Worm (Caenorhabditis elegans) whole organism, L4 larva: ENCODE measurements around the gene T19C3.5.

ENCODE experiments used
- ZK546.5 ChIP-seq, 2 experiments: sonication (generic microtip); optimal IDR thresholded peaks; 2 replicates each; lab custom pipeline; 2017; ENCODE audit warnings: missing biosample characterization in 2 of 2, missing genetic modification characterization in 2 of 2
- ama-1 ChIP-seq: fragments of 150-350 bp; optimal IDR thresholded peaks from 2 replicates; lab custom pipeline; 2014; ENCODE audit warnings: inconsistent platforms, mixed read lengths
- ceh-28 ChIP-seq: fragments of 150-350 bp; optimal IDR thresholded peaks from 2 replicates; lab custom pipeline; 2014; ENCODE audit warnings: missing biosample characterization, missing genetic modification reagents, missing genetic modification characterization
- gei-8 ChIP-seq: fragments of 200-800 bp; sonication (Bioruptor generic); optimal IDR thresholded peaks from 2 replicates; lab custom pipeline; 2018; ENCODE audit warnings: mild to moderate bottlenecking, missing genetic modification characterization, missing compliant biosample characterization
- hif-1 ChIP-seq, 2 experiments: sonication (generic microtip); optimal IDR thresholded peaks; 2 replicates each; lab custom pipeline; 2016 to 2017; ENCODE audit warnings: missing compliant biosample characterization in 2 of 2, missing genetic modification characterization in 2 of 2, missing genetic modification reagents in 2 of 2, missing genotype in 2 of 2, mild to moderate bottlenecking in 1 of 2
- mdl-1 ChIP-seq, 2 experiments: fragments of 150-350 bp in 1 of 2; sonication (generic microtip) in 1 of 2; optimal IDR thresholded peaks; 2 replicates each; lab custom pipeline; 2014 to 2017; ENCODE audit warnings: missing biosample characterization in 2 of 2, missing genetic modification characterization in 2 of 2
- pqm-1 ChIP-seq: sonication (generic microtip); optimal IDR thresholded peaks from 2 replicates; lab custom pipeline; 2017; ENCODE audit warnings: missing biosample characterization, missing genetic modification characterization
- snpc-1.2 ChIP-seq: fragments of 200-800 bp; sonication (Bioruptor generic); IDR thresholded peaks from 2 replicates; pipeline ENCODE4 v1.3.6; 2022; ENCODE audit warnings: missing genetic modification reagents, missing genetic modification characterization, missing compliant biosample characterization
- unc-39 ChIP-seq: sonication (generic microtip); optimal IDR thresholded peaks from 2 replicates; lab custom pipeline; 2017; ENCODE audit warnings: missing biosample characterization, missing genetic modification characterization
- unc-62 ChIP-seq, 3 experiments: fragments of 150-350 bp in 1 of 3; sonication (generic microtip); optimal IDR thresholded peaks in 2 of 3; peaks in 1 of 3; 1 replicate in 1 of 3; 2 replicates in 2 of 3; lab custom pipeline; 2014 to 2017; ENCODE audit warnings: missing biosample characterization in 3 of 3, missing genetic modification characterization in 3 of 3, missing genetic modification reagents in 3 of 3, missing genotype in 1 of 3
- ztf-11 ChIP-seq: fragments of 150-350 bp; optimal IDR thresholded peaks from 2 replicates; lab custom pipeline; 2014; ENCODE audit warnings: missing biosample characterization, missing genetic modification characterization

DNA sequence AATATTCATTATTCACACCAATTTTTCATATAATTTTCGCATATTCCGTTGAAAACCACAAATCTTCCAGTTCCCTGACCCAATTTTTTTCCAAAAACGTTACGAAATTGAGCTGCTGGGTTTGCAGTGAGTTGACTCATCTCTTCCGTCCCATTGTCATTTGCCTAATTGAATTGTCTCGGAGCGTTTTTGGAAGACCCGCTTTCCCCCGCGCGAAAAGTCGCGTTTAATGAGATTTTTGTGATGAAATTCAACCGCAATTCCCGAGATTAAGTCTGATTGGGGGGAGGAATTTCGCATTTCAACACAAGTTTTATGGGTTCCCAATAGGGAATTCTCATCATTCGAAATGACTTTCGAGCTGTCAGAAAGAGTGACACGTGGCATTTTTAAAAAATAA, 15.8 kb downstream of the T19C3.5 start:
- TF ChIP-seq ztf-11 (tag; lab: Kevin White, UChicago) (no peak), ceh-28 (tag; lab: Kevin White, UChicago) (no peak), pqm-1 (tag; lab: Kevin White, UChicago) (no peak), unc-62 (GFP tag; optimal IDR thresholded peaks at IDR 0.05 in 1 of 2; lab: Kevin White, UChicago) (no peak), unc-62 (tag; optimal IDR thresholded peaks at IDR 0.05; lab: Kevin White, UChicago) (no peak), snpc-1.2 (GFP tag; lab: Robert Waterston, UW) (no peak), gei-8 (no peak), unc-39 (no peak), hif-1 (tag; optimal IDR thresholded peaks at IDR 0.05; lab: Kevin White, UChicago) (no peak), ama-1 (lab: Kevin White, UChicago) (no peak), mdl-1 (tag; optimal IDR thresholded peaks at IDR 0.05; lab: Kevin White, UChicago) (no peak), ZK546.5 (tag; optimal IDR thresholded peaks at IDR 0.05; lab: Kevin White, UChicago) (no peak)
